Fruit fly (Drosophila melanogaster): ENCODE data around the gene Arglu1.
A peak's percentile ranks its signal among the peaks of the same experiment; 100 is the strongest.

Gene Arglu1

dm6 chr2L:9912570-9913260 lies 25.2 kb downstream of the Arglu1 start, which contains the start of the genes Etl1 and Srp54 (continued):
- TF ChIP-seq CG15336 (GFP tag; IDR thresholded peaks at IDR 0.05) (no peak), CG3919 (GFP tag; optimal IDR thresholded peaks at IDR 0.05) (peak; percentile 22), achi (GFP tag; optimal IDR thresholded peaks at IDR 0.05) (no peak), Hr39 (GFP tag; optimal IDR thresholded peaks at IDR 0.05) (no peak), svp (GFP tag) (no peak), CG8119 (GFP tag; IDR thresholded peaks at IDR 0.05) (no peak), CG8632 (GFP tag; optimal IDR thresholded peaks at IDR 0.05) (no peak), pdm3 (GFP tag; optimal IDR thresholded peaks at IDR 0.05) (no peak), Gug (GFP tag; IDR thresholded peaks at IDR 0.05) (no peak), CG11902 (GFP tag; optimal IDR thresholded peaks at IDR 0.05) (no peak), vri (GFP tag; optimal IDR thresholded peaks at IDR 0.05) (no peak), eg (GFP tag; IDR thresholded peaks at IDR 0.05) (no peak), CG6163 (GFP tag; IDR thresholded peaks at IDR 0.05) (no peak), Ets96B (tag; optimal IDR thresholded peaks at IDR 0.05) (no peak), net (GFP tag; optimal IDR thresholded peaks at IDR 0.05) (no peak)

dm6 chr2L:9911783-9912182 lies 26.2 kb downstream of the Arglu1 start:
- TF ChIP-seq CG9139 (GFP tag; optimal IDR thresholded peaks at IDR 0.05): no peak
- no peak for TF ChIP-seq Hr38 (GFP tag; optimal IDR thresholded peaks at IDR 0.05)
- no peak for TF ChIP-seq CG6276 (GFP tag; optimal IDR thresholded peaks at IDR 0.05)
- TF ChIP-seq CG6854 (GFP tag; optimal IDR thresholded peaks at IDR 0.05): no peak
- no peak for TF ChIP-seq CG10669 (GFP tag; optimal IDR thresholded peaks at IDR 0.05)
- TF ChIP-seq net (GFP tag; optimal IDR thresholded peaks at IDR 0.05): peak; percentile 37
- TF ChIP-seq Eip78C (GFP tag): peak; percentile 43
- TF ChIP-seq achi (GFP tag; optimal IDR thresholded peaks at IDR 0.05): peak; percentile 6
- TF ChIP-seq OdsH (GFP tag; optimal IDR thresholded peaks at IDR 0.05): no peak
- TF ChIP-seq ss (GFP tag; optimal IDR thresholded peaks at IDR 0.05): no peak
- TF ChIP-seq dsx (GFP tag; optimal IDR thresholded peaks at IDR 0.05; ENCODE audit: poor library complexity, severe bottlenecking): no peak
- peak; percentile 40 for TF ChIP-seq lz (GFP tag; optimal IDR thresholded peaks at IDR 0.05)
- no peak for TF ChIP-seq Eip93F (GFP tag; optimal IDR thresholded peaks at IDR 0.05)
- peak; percentile 13 for TF ChIP-seq Smox (GFP tag; optimal IDR thresholded peaks at IDR 0.05)
- no peak for TF ChIP-seq CG16779 (tag; optimal IDR thresholded peaks at IDR 0.05)
- TF ChIP-seq CG6792 (GFP tag; optimal IDR thresholded peaks at IDR 0.05): no peak
- TF ChIP-seq CG1621 (tag; optimal IDR thresholded peaks at IDR 0.05): no peak
- TF ChIP-seq Sox102F (GFP tag; optimal IDR thresholded peaks at IDR 0.05): no peak
- no peak for TF ChIP-seq fd59A (GFP tag; optimal IDR thresholded peaks at IDR 0.05)
- peak; percentile 7 for TF ChIP-seq CG32006 (GFP tag; optimal IDR thresholded peaks at IDR 0.05)
- TF ChIP-seq Ets21C (GFP tag; optimal IDR thresholded peaks at IDR 0.05): no peak
- no peak for TF ChIP-seq spab (GFP tag; optimal IDR thresholded peaks at IDR 0.05)
- TF ChIP-seq CG34406 (GFP tag; optimal IDR thresholded peaks at IDR 0.05): no peak
- 0 out of 2 replicates have a peak, but pooled peaks have one; percentile 13 for TF ChIP-seq Gug (GFP tag; IDR thresholded peaks at IDR 0.05)
- TF ChIP-seq CG7368 (GFP tag; optimal IDR thresholded peaks at IDR 0.05): no peak
- peak; percentile 67 for TF ChIP-seq Hr4 (GFP tag; optimal IDR thresholded peaks at IDR 0.05)
- peak; percentile 1 for TF ChIP-seq acj6 (GFP tag; optimal IDR thresholded peaks at IDR 0.05)
- TF ChIP-seq fd85E (GFP tag; optimal IDR thresholded peaks at IDR 0.05): no peak
- no peak for TF ChIP-seq CG6808 (GFP tag; optimal IDR thresholded peaks at IDR 0.05)
- peak; percentile 49; the same call in 2 of the 3 replicates for TF ChIP-seq CG6163 (GFP tag; IDR thresholded peaks at IDR 0.05)
- TF ChIP-seq CG31627 (GFP tag; optimal IDR thresholded peaks at IDR 0.05): no peak
- TF ChIP-seq vri (GFP tag; optimal IDR thresholded peaks at IDR 0.05): no peak
- no peak for TF ChIP-seq Blimp-1 (GFP tag; optimal IDR thresholded peaks at IDR 0.05)
- TF ChIP-seq svp (GFP tag): no peak
- TF ChIP-seq CG4318 (GFP tag; optimal IDR thresholded peaks at IDR 0.05): no peak
- no peak for TF ChIP-seq CG15336 (GFP tag; IDR thresholded peaks at IDR 0.05)
- no peak for TF ChIP-seq Sox15 (GFP tag; optimal IDR thresholded peaks at IDR 0.05)
- peak; percentile 13 for TF ChIP-seq Hr39 (GFP tag; optimal IDR thresholded peaks at IDR 0.05)
- TF ChIP-seq CG8119 (GFP tag; IDR thresholded peaks at IDR 0.05): peak; percentile 28; the same call in 2 of the 3 replicates
- TF ChIP-seq CG3919 (GFP tag; optimal IDR thresholded peaks at IDR 0.05): no peak
- TF ChIP-seq CG11294 (GFP tag; IDR thresholded peaks at IDR 0.05): no peak
- TF ChIP-seq pdm3 (GFP tag; optimal IDR thresholded peaks at IDR 0.05): peak; percentile 28
- TF ChIP-seq esn (GFP tag; optimal IDR thresholded peaks at IDR 0.05): no peak
- peak; percentile 80 for TF ChIP-seq eg (GFP tag; IDR thresholded peaks at IDR 0.05)
- TF ChIP-seq CG8319 (GFP tag; optimal IDR thresholded peaks at IDR 0.05): no peak
